Worm (Caenorhabditis elegans) whole organism, early embryonic: ENCODE results near the gene T09F3.2.

ENCODE experiments used
- B0310.2 ChIP-seq: sonication (generic microtip); optimal IDR thresholded peaks from 2 replicates; lab custom pipeline; 2016; ENCODE audit warnings: mild to moderate bottlenecking, missing genetic modification characterization, missing compliant biosample characterization
- F13C5.2 ChIP-seq: sonication (generic microtip); optimal IDR thresholded peaks from 2 replicates; lab custom pipeline; 2017; ENCODE audit warnings: mild to moderate bottlenecking, missing genetic modification characterization, inconsistent platforms, missing compliant biosample characterization
- aly-1 ChIP-seq: sonication (generic microtip); optimal IDR thresholded peaks from 2 replicates; lab custom pipeline; 2016; ENCODE audit warnings: missing genetic modification characterization, missing compliant biosample characterization
- ama-1 ChIP-seq: fragments of 150-350 bp; optimal IDR thresholded peaks from 2 replicates; lab custom pipeline; 2014
- ets-7 ChIP-seq: sonication (generic microtip); optimal IDR thresholded peaks from 2 replicates; lab custom pipeline; 2016; ENCODE audit warnings: missing genotype, missing genetic modification characterization, missing compliant biosample characterization
- flt-1 ChIP-seq: fragments of 200-800 bp; sonication (Bioruptor generic); IDR thresholded peaks from 2 replicates; pipeline ENCODE4 v1.3.6; 2022; ENCODE audit warnings: missing genetic modification characterization, missing compliant biosample characterization
- hmbx-1 ChIP-seq: sonication (generic microtip); optimal IDR thresholded peaks from 2 replicates; lab custom pipeline; 2016; ENCODE audit warnings: mild to moderate bottlenecking, missing genetic modification characterization, missing compliant biosample characterization
- hmg-4 ChIP-seq: fragments of 200-800 bp; sonication (Bioruptor generic); optimal IDR thresholded peaks from 2 replicates; lab custom pipeline; 2018; ENCODE audit warnings: mild to moderate bottlenecking, missing genetic modification characterization, missing compliant biosample characterization
- pes-1 ChIP-seq: fragments of 200-800 bp; sonication (Bioruptor generic); IDR thresholded peaks from 2 replicates; pipeline ENCODE4 v1.3.6; 2022; ENCODE audit warnings: missing genetic modification reagents, missing genetic modification characterization, missing compliant biosample characterization
- scrt-1 ChIP-seq: fragments of 200-800 bp; sonication (Bioruptor generic); IDR thresholded peaks from 2 replicates; pipeline ENCODE4 v1.3.6; 2022; ENCODE audit warnings: missing genetic modification characterization, missing compliant biosample characterization
- sea-1 ChIP-seq: fragments of 200-800 bp; sonication (Bioruptor generic); conservative IDR thresholded peaks from 2 replicates; pipeline ENCODE4 v1.3.6; 2022; ENCODE audit warnings: missing genetic modification characterization, missing compliant biosample characterization
- tbx-11 ChIP-seq: fragments of 200-800 bp; sonication (Bioruptor generic); IDR thresholded peaks from 2 replicates; pipeline ENCODE4 v1.3.6; 2022; ENCODE audit warnings: missing genetic modification characterization, missing compliant biosample characterization
- tbx-37 ChIP-seq: fragments of 200-800 bp; sonication (Bioruptor generic); conservative IDR thresholded peaks from 2 replicates; pipeline ENCODE4 v1.3.6; 2022; ENCODE audit warnings: missing genetic modification reagents, missing genetic modification characterization, missing compliant biosample characterization
- tra-4 ChIP-seq: sonication (generic microtip); optimal IDR thresholded peaks from 2 replicates; lab custom pipeline; 2017; ENCODE audit warnings: missing genetic modification characterization, missing compliant biosample characterization

- TF ChIP-seq hmbx-1 (tag; lab: Kevin White, UChicago) (no peak), ama-1 (lab: Kevin White, UChicago) (no peak), pes-1 (GFP tag; lab: Robert Waterston, UW) (no peak), F13C5.2 (no peak), hmg-4 (GFP tag; lab: Kevin White, UChicago) (no peak), tra-4 (tag; lab: Kevin White, UChicago) (no peak), tbx-11 (no peak), flt-1 (GFP tag; lab: Robert Waterston, UW) (no peak), aly-1 (tag; lab: Kevin White, UChicago) (no peak), B0310.2 (tag; lab: Kevin White, UChicago) (no peak), sea-1 (no peak), ets-7 (tag; lab: Kevin White, UChicago) (no peak), scrt-1 (GFP tag; lab: Robert Waterston, UW) (no peak), tbx-37 (GFP tag; lab: Robert Waterston, UW) (no peak)
Measured at ce11 chrII:10349915-10350314, 41.0 kb upstream of the T09F3.2 start, which contains the start of gene stip-1.
